Worm (Caenorhabditis elegans): Measurements from ENCODE around the gene T28A11.19.

T28A11.19 gene

DNA sequence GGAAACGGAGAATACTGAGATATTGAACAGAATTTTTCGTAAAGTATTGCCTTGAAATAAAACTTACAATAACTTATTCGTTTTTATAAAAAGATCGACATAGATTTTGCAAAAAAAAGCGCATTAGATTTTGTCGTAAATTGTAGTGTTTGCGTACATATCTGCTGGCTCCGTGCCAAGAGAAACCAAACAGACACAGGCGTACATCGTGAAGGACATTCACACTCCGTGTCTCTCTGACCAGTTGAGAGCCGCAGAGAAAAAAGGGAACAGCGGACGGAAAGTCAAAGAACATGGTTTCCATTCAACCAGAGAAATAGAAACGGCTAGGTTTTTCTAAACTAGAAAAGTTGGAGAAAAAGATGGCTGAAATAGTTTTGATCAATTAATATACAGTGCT, 46.0 kb upstream of the T28A11.19 start, which contains the start of gene arrd-19:
arrd-19 (minus strand) TSS at position 209 of the 400 bp plus-strand sequence.
- TF ChIP-seq jun-1 (tag; optimal IDR thresholded peaks at IDR 0.05) (no peak), saeg-2 (GFP tag; IDR thresholded peaks at IDR 0.05) (peak; percentile 80; the same call in 1 of the 2 replicates), aha-1 (tag) (peak; percentile 99), dve-1 (tag; optimal IDR thresholded peaks at IDR 0.05; ENCODE audit: insufficient read depth) (peak; percentile 89), unc-62 (GFP tag; optimal IDR thresholded peaks at IDR 0.05 in 1 of 2) (peak in 1 of 2 experiments; percentile 97), unc-62 (tag; optimal IDR thresholded peaks at IDR 0.05) (no peak), nhr-42 (GFP tag; IDR thresholded peaks at IDR 0.05) (no peak; the same call in 1 of the 2 replicates), lin-15B (tag; optimal IDR thresholded peaks at IDR 0.05) (no peak), Y5F2A.4 (GFP tag; optimal IDR thresholded peaks at IDR 0.05) (no peak), nhr-237 (tag; optimal IDR thresholded peaks at IDR 0.05) (no peak), F26F4.8 (GFP tag; conservative IDR thresholded peaks at IDR 0.05) (no peak), nhr-11 (tag; optimal IDR thresholded peaks at IDR 0.05) (peak; percentile 74), Y105C5A.15 (GFP tag; IDR thresholded peaks at IDR 0.05) (no peak), mxl-2 (GFP tag; conservative IDR thresholded peaks at IDR 0.05) (no peak), tra-1 (GFP tag; IDR thresholded peaks at IDR 0.05) (no peak), dmd-9 (GFP tag; IDR thresholded peaks at IDR 0.05) (no peak), ztf-7 (tag; optimal IDR thresholded peaks at IDR 0.05) (no peak), unc-130 (GFP tag; optimal IDR thresholded peaks at IDR 0.05) (no peak), ceh-32 (tag; optimal IDR thresholded peaks at IDR 0.05; ENCODE audit: poor library complexity) (no peak), php-3 (GFP tag; IDR thresholded peaks at IDR 0.05) (no peak), ceh-82 (tag; optimal IDR thresholded peaks at IDR 0.05) (no peak), F10B5.3 (tag; optimal IDR thresholded peaks at IDR 0.05) (no peak), gei-8 (GFP tag; optimal IDR thresholded peaks at IDR 0.05) (no peak), rbr-2 (tag; optimal IDR thresholded peaks at IDR 0.05) (peak; percentile 56), mdl-1 (tag; optimal IDR thresholded peaks at IDR 0.05) (peak in 1 of 2 experiments; percentile 85), mxl-3 (GFP tag; optimal IDR thresholded peaks at IDR 0.05) (peak; percentile 72), nhr-77 (tag; optimal IDR thresholded peaks at IDR 0.05) (peak; percentile 79), set-16 (GFP tag; IDR thresholded peaks at IDR 0.05) (no peak), R02D3.7 (tag; optimal IDR thresholded peaks at IDR 0.05) (no peak), ZK337.2 (GFP tag; IDR thresholded peaks at IDR 0.05) (no peak), lin-29 (GFP tag; IDR thresholded peaks at IDR 0.05) (peak; percentile 58; the same call in 1 of the 2 replicates), aly-2 (tag; optimal IDR thresholded peaks at IDR 0.05) (no peak), ama-1 (optimal IDR thresholded peaks at IDR 0.05) (no peak), mep-1 (tag; optimal IDR thresholded peaks at IDR 0.05) (no peak), lsy-2 (tag; optimal IDR thresholded peaks at IDR 0.05) (peak; percentile 26 to 79), spr-3 (GFP tag; optimal IDR thresholded peaks at IDR 0.05) (no peak), lin-38 (GFP tag; IDR thresholded peaks at IDR 0.05) (no peak), ZK546.5 (tag; optimal IDR thresholded peaks at IDR 0.05) (no peak), hlh-11 (tag; optimal IDR thresholded peaks at IDR 0.05) (peak; percentile 93), F44E2.7 (GFP tag; IDR thresholded peaks at IDR 0.05) (no peak), egl-43 (GFP tag; IDR thresholded peaks at IDR 0.05) (no peak; the same call in 1 of the 2 replicates), F49E8.2 (tag; optimal IDR thresholded peaks at IDR 0.05; ENCODE audit: borderline replicate concordance) (no peak), snpc-1.2 (GFP tag; IDR thresholded peaks at IDR 0.05) (no peak), daf-12 (tag; optimal IDR thresholded peaks at IDR 0.05) (no peak), dpl-1 (GFP tag; optimal IDR thresholded peaks at IDR 0.05) (peak; percentile 66), nhr-102 (tag; optimal IDR thresholded peaks at IDR 0.05) (no peak), lin-13 (GFP tag; optimal IDR thresholded peaks at IDR 0.05) (no peak), mdt-29 (GFP tag; IDR thresholded peaks at IDR 0.05) (no peak), sdz-12 (GFP tag; optimal IDR thresholded peaks at IDR 0.05) (no peak), nhr-111 (GFP tag; optimal IDR thresholded peaks at IDR 0.05) (no peak), lin-1 (GFP tag; IDR thresholded peaks at IDR 0.05) (peak; percentile 89), zag-1 (tag; optimal IDR thresholded peaks at IDR 0.05) (no peak), lir-3 (tag; optimal IDR thresholded peaks at IDR 0.05) (no peak)

Measured in whole organism, L4 larva.